Worm (Caenorhabditis elegans): ENCODE results near the gene zyg-8.

- no peak for TF ChIP-seq nhr-237 (tag; optimal IDR thresholded peaks at IDR 0.05)
- no peak for TF ChIP-seq fos-1 (tag; optimal IDR thresholded peaks at IDR 0.05)
- TF ChIP-seq sem-4 (tag; optimal IDR thresholded peaks at IDR 0.05): no peak
- no peak for TF ChIP-seq zag-1 (tag; optimal IDR thresholded peaks at IDR 0.05)
- TF ChIP-seq unc-55 (GFP tag; optimal IDR thresholded peaks at IDR 0.05): no peak
- TF ChIP-seq ama-1 (optimal IDR thresholded peaks at IDR 0.05): no peak
Measured at ce11 chrIII:12092595-12092994, 31.1 kb downstream of the zyg-8 start.
